Worm (Caenorhabditis elegans) whole organism, midembryonic: ENCODE data around the gene rbg-1.

Experiments used
- T22C8.4 ChIP-seq: fragments of 200-800 bp; sonication (Bioruptor generic); IDR thresholded peaks from 2 replicates; pipeline ENCODE4 v1.3.6; 2022; ENCODE audit warnings: missing genetic modification characterization, missing compliant biosample characterization
- cog-1 ChIP-seq: sonication (generic microtip); optimal IDR thresholded peaks from 2 replicates; lab custom pipeline; 2016; ENCODE audit warnings: missing genetic modification characterization, missing compliant biosample characterization
- flt-1 ChIP-seq: fragments of 200-800 bp; sonication (Bioruptor generic); IDR thresholded peaks from 2 replicates; pipeline ENCODE4 v1.3.6; 2022; ENCODE audit warnings: missing genetic modification characterization, missing compliant biosample characterization
- klf-2 ChIP-seq: fragments of 200-800 bp; sonication (Bioruptor generic); conservative IDR thresholded peaks from 2 replicates; pipeline ENCODE4 v1.3.6; 2022; ENCODE audit warnings: missing genetic modification reagents, missing genetic modification characterization, missing compliant biosample characterization
- med-1 ChIP-seq: sonication (generic microtip); optimal IDR thresholded peaks from 2 replicates; lab custom pipeline; 2017; ENCODE audit warnings: missing genetic modification characterization, mild to moderate bottlenecking, missing compliant biosample characterization, antibody characterized with exemption, missing genetic modification reagents; ENCODE audit not compliant: insufficient read depth
- ref-1 ChIP-seq: fragments of 200-800 bp; sonication (Bioruptor generic); conservative IDR thresholded peaks from 2 replicates; pipeline ENCODE4 v1.3.6; 2022; ENCODE audit warnings: missing genetic modification reagents, missing genetic modification characterization, missing compliant biosample characterization
- tab-1 ChIP-seq: fragments of 200-800 bp; sonication (Bioruptor generic); IDR thresholded peaks from 2 replicates; pipeline ENCODE4 v1.3.6; 2022; ENCODE audit warnings: missing genetic modification characterization, missing compliant biosample characterization
- ztf-23 ChIP-seq: fragments of 200-800 bp; sonication (Bioruptor generic); IDR thresholded peaks from 2 replicates; pipeline ENCODE4 v1.3.6; 2022; ENCODE audit warnings: missing genetic modification reagents, missing genetic modification characterization, missing compliant biosample characterization
- ztf-29 ChIP-seq: fragments of 200-800 bp; sonication (Bioruptor generic); IDR thresholded peaks from 2 replicates; pipeline ENCODE4 v1.3.6; 2022; ENCODE audit warnings: missing genetic modification reagents, missing genetic modification characterization, missing compliant biosample characterization

rbg-1 gene

DNA sequence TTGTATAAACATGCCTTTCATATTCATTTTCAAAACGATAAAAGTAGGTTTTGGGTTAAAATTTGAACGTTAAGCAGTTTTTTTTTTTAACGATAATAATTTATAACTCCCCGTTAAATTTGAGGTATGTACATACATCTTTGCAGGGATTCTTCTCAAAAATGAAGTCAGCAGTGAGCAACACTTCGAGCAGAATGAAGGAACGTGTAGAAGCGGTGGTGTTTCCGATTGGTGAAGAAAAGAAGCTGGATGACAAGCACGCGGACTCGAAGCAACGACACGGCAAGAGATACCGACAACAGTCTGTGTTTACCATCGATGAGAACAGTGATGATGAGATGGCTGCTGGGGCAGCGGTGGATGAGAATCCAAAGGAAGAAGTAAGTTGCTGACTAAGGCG, 10.2 kb upstream of the rbg-1 start:
- TF ChIP-seq klf-2 (GFP tag; lab: Robert Waterston, UW) (no peak), tab-1 (GFP tag; lab: Robert Waterston, UW) (no peak), ztf-29 (GFP tag; lab: Robert Waterston, UW) (no peak)

DNA sequence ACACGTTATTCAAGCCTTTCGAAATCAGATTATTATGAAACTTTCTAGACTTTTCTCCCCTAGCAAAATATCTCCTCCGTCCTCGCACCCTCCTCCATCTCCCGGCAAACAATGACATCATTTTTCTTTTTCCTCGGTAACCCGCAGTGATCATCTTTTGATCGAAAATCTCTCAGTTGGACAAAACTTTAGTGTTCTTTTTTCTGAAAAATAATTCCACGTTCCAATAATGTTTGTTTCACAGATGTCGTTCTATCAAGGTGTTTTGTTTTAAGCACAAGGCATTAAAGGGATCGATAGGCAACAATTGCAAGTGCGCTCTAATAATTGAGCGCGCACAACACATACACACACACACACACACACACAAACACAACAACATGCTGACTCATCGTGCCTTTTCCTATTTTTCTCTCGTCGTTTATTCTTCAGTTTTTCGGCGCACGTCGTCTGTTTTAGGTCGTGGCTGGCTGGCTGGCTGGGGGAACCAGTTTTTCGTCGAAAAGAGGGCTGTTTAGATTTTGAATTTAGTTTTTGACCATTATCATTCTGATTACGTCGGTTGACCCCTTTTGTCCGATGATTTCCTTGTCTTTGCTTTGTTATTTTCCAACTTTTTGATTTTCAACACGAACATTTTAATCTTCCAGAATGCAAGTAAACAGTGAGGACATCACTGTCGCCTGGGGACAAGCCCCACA, 7.7 kb upstream of the rbg-1 start, which contains the start of gene F20D1.3:
Gene F20D1.3 (plus strand): TSS at position 651 of the 701 bp plus-strand sequence.
- TF ChIP-seq tab-1 (GFP tag; lab: Robert Waterston, UW) (no peak), cog-1 (peak; percentile 67), flt-1 (GFP tag; lab: Robert Waterston, UW) (peak; percentile 29; the same call in 1 of the 2 replicates)

DNA sequence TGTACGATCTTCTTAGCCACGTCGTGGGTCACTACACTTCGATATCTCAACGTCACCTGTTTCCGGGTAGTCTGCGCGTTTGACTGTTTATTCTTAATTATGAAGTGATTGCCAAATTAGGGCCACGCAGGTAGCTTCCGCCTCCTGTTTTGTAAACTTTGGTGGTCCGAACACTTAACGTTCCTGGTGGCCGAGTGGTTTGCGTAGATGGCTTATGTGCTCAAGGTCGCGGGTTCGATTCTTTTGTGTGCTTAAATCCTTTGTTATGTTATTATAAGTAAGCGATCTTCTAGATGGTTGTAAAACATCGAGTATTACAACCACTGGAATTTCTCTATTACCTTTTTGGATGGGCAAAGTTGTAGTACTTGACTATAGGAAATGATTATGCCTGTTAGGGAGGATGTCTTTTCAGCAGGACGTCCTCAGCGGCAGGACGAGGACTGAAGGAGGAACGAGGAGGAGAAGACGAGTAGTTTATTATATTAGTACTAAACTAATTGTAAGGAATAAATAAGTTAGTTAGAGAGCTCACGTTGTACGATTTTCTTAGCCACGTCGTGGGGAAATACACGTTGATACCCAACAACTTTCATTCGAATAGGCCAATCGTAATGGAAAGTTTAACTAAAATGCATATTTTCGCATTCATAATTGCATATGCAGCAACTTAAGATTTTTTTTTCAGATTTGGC, 6.3 kb upstream of the rbg-1 start:
- no peak for TF ChIP-seq klf-2 (GFP tag; lab: Robert Waterston, UW)
- no peak for TF ChIP-seq ref-1
- no peak for TF ChIP-seq cog-1
- no peak for TF ChIP-seq tab-1 (GFP tag; lab: Robert Waterston, UW)
- no peak for TF ChIP-seq T22C8.4 (GFP tag; lab: Robert Waterston, UW)
- TF ChIP-seq med-1, result no peak
- no peak for TF ChIP-seq ztf-23
- TF ChIP-seq ztf-29 (GFP tag; lab: Robert Waterston, UW), result no peak
- TF ChIP-seq flt-1 (GFP tag; lab: Robert Waterston, UW), result no peak

DNA sequence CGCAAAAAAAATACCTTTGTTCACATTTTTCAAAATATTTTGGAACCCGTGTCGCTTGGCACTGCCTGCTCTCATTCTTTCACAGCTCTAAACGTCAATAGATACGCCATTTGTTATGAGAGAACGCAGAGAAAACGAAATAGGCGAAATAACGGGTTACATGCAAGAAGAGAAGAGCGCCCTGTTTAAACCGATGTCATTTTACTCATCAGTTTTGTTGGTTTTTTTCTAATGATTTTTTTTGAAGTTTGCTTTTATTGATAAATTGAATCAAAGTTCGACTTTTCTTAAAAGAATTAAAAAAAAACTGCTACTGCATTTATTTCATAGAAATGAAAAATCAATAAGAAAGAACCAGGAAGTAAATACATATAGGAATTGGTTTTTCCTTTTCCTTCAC, 4.6 kb upstream of the rbg-1 start:
- TF ChIP-seq ztf-23 (no peak), flt-1 (GFP tag; lab: Robert Waterston, UW) (no peak), cog-1 (no peak), T22C8.4 (GFP tag; lab: Robert Waterston, UW) (no peak), klf-2 (GFP tag; lab: Robert Waterston, UW) (no peak), med-1 (no peak), tab-1 (GFP tag; lab: Robert Waterston, UW) (no peak), ref-1 (no peak), ztf-29 (GFP tag; lab: Robert Waterston, UW) (no peak)

DNA sequence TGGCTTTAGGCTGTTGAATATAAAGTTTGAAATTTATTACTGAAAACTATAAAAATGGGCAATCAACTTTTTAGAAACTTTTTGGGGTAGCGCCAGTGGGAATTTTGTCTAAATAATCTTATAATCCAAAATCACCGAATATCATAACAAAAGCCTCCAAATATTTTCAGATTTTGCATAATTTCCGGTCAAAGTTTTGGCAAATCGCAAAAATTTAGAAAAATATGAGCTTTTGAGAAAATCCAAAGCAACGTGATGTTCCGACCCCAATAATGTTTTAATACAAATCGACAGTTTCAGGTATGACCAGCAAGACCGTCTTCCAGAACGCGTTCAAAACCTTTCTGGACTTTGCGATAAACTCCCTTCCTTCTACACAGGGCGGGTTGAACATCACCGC, 3.9 kb upstream of the rbg-1 start, which contains the start of gene emre-1:
Gene emre-1 (plus strand): TSS at position 301 of the 400 bp plus-strand sequence.
- TF ChIP-seq ztf-29 (GFP tag; lab: Robert Waterston, UW) (no peak), klf-2 (GFP tag; lab: Robert Waterston, UW) (no peak), flt-1 (GFP tag; lab: Robert Waterston, UW) (no peak), T22C8.4 (GFP tag; lab: Robert Waterston, UW) (no peak), ztf-23 (no peak), ref-1 (no peak), med-1 (no peak), cog-1 (no peak), tab-1 (GFP tag; lab: Robert Waterston, UW) (no peak)

DNA sequence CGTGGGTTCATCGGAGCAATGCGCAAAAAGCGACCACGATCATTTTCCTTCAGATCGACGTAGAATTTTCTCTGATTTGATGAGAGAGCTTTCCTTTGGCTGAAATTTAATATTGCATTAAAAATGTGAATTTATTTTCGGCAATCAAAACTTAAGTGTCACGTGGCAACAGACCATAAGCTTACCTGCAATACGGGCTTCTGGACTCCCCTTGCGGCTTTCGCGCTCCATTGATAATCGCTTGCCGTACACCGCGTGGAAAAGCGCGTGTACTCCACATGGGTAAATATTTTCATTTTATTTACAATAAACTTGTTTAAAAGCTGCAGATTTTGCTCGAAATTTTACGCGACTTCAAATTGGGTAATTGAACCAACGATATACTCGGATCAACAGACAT, 808 bp upstream of the rbg-1 start, which contains the start of gene plp-2:
Gene plp-2 (minus strand): TSS at position 280 of the 400 bp plus-strand sequence.
- TF ChIP-seq klf-2 (GFP tag; lab: Robert Waterston, UW), result no peak

DNA sequence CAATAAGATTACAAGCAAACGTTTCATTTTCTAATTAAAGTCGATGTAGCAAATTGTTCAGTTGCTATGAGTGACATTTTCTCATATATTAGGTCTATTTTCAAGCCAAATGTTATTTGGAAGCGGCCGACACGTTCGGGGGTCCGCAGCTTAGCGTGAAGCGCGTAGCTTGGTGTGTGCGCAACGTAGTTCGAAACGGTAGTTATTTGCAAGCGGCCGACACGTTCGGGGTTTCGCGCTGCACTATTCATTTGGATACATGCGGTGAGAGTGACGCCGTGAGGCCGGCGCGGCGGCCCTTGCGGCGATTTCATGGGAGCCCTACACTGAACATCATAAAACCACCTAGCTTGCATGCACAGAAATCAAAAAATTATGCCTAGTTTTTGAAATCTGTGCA, 4.8 kb downstream of the rbg-1 start:
- TF ChIP-seq ref-1, result no peak
- no peak for TF ChIP-seq cog-1
- TF ChIP-seq ztf-23, result no peak
- no peak for TF ChIP-seq flt-1 (GFP tag; lab: Robert Waterston, UW)
- no peak for TF ChIP-seq ztf-29 (GFP tag; lab: Robert Waterston, UW)
- no peak for TF ChIP-seq T22C8.4 (GFP tag; lab: Robert Waterston, UW)
- no peak for TF ChIP-seq tab-1 (GFP tag; lab: Robert Waterston, UW)
- no peak for TF ChIP-seq med-1
- TF ChIP-seq klf-2 (GFP tag; lab: Robert Waterston, UW), result no peak

DNA sequence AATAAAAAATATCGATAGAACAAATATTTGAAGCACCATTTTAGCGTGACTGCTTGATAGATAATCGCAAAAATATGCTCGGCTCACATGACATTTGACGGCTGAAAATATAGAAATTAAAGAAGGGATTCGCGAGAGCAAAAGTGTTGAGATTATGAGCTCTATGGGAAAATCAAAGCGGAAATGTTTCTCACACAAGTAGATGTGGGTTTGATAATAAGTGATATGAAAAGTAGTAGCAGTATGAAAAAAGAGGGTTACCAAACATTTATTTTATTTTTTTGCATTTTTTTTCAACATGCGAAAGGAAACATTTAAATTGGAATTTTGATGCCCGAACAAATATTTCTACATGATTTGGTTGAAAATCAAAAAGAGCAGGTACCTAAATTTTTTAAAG, 7.9 kb downstream of the rbg-1 start, which contains the start of gene iglr-1:
Gene iglr-1 (minus strand): TSS at position 101 of the 400 bp plus-strand sequence.
- TF ChIP-seq ref-1 (no peak), T22C8.4 (GFP tag; lab: Robert Waterston, UW) (no peak), flt-1 (GFP tag; lab: Robert Waterston, UW) (no peak), med-1 (no peak)

DNA sequence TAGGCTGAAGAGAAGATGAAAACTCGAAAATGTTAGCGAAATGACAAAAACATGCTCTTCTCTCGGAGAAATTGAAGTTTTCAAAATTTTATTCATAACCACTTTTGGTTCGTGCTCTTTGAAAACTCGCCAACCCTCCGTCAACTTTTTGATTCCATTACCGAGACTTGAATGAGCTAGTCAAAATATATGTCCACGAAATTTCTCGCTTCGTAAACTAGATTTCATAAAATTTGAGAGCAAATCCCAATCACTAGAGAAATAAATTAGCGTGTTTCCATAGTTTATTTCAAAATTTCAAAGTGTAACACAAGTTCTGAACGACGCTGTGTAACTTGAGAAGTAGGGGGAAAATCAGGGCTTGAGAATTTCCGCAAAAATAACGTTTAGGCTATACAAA, 10.4 kb downstream of the rbg-1 start:
- no peak for TF ChIP-seq med-1
- no peak for TF ChIP-seq cog-1
- TF ChIP-seq T22C8.4 (GFP tag; lab: Robert Waterston, UW), result no peak
- no peak for TF ChIP-seq ztf-29 (GFP tag; lab: Robert Waterston, UW)
- no peak for TF ChIP-seq tab-1 (GFP tag; lab: Robert Waterston, UW)
- no peak for TF ChIP-seq ref-1
- no peak for TF ChIP-seq flt-1 (GFP tag; lab: Robert Waterston, UW)
- no peak for TF ChIP-seq ztf-23

DNA sequence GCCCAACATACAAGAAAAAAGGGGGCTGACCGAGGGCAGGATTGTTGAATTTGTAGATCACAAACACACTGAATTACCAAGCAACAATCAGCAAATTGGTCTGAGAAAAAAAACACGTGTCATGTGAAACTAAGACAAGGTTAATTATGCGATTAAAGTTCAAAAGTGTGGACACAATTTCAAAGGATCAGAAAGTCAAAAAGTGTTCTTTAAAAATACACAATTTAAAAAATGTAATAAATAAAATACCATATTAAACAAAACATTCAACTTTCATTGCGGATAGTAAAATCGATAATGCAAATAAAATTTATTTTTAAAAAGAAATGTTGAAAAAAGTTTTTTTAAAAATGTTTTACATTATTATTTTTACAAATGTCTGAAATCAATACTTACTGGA, 15.8 kb downstream of the rbg-1 start, which contains the start of gene cutl-3:
Gene cutl-3 (minus strand): TSS at position 101 of the 400 bp plus-strand sequence.
- TF ChIP-seq ref-1 (no peak), ztf-23 (no peak), med-1 (no peak), ztf-29 (GFP tag; lab: Robert Waterston, UW) (no peak), tab-1 (GFP tag; lab: Robert Waterston, UW) (no peak), klf-2 (GFP tag; lab: Robert Waterston, UW) (no peak), cog-1 (no peak), flt-1 (GFP tag; lab: Robert Waterston, UW) (no peak), T22C8.4 (GFP tag; lab: Robert Waterston, UW) (no peak)
